Worm (Caenorhabditis elegans) whole organism, mixed stage, embryonic: ENCODE data around the gene M04B2.7.

Experiments used
- bed-3 ChIP-seq: fragments of 200-800 bp; sonication (Bioruptor generic); optimal IDR thresholded peaks from 3 replicates; lab custom pipeline; 2018; ENCODE audit warnings: mild to moderate bottlenecking, missing genetic modification characterization, moderate library complexity, missing compliant biosample characterization
- mep-1 ChIP-seq: fragments of 150-350 bp; optimal IDR thresholded peaks from 2 replicates; lab custom pipeline; 2017; ENCODE audit warnings: missing biosample characterization, missing genetic modification reagents, missing genetic modification characterization, inconsistent platforms
- nhr-12 ChIP-seq: fragments of 150-350 bp; optimal IDR thresholded peaks from 2 replicates; lab custom pipeline; 2014; ENCODE audit warnings: missing biosample characterization, missing genetic modification characterization
- snpc-4 ChIP-seq: fragments of 150-350 bp; optimal IDR thresholded peaks from 2 replicates; lab custom pipeline; 2014; ENCODE audit warnings: missing biosample characterization, missing genetic modification characterization
- tbx-8 ChIP-seq: fragments of 200-800 bp; sonication (Bioruptor generic); optimal IDR thresholded peaks from 2 replicates; lab custom pipeline; 2018; ENCODE audit warnings: mild to moderate bottlenecking, missing genetic modification characterization, moderate library complexity, missing compliant biosample characterization
- unc-62 ChIP-seq: fragments of 150-350 bp; optimal IDR thresholded peaks from 2 replicates; lab custom pipeline; 2014; ENCODE audit warnings: missing biosample characterization, missing genetic modification reagents, missing genetic modification characterization

- TF ChIP-seq unc-62 = no peak
- no peak for TF ChIP-seq snpc-4 (tag; lab: Kevin White, UChicago)
- no peak for TF ChIP-seq tbx-8 (GFP tag; lab: Kevin White, UChicago)
- no peak for TF ChIP-seq nhr-12 (tag; lab: Kevin White, UChicago)
- TF ChIP-seq mep-1 (tag; lab: Kevin White, UChicago) = peak; percentile 8
- TF ChIP-seq bed-3 (GFP tag; lab: Kevin White, UChicago) = no peak
Observed at ce11 chrIV:11592820-11593219, 44.2 kb upstream of the M04B2.7 start.
